Fruit fly (Drosophila melanogaster): ENCODE results near the gene eyg.

- TF ChIP-seq h (optimal IDR thresholded peaks at IDR 0.05) (no peak), insv (optimal IDR thresholded peaks at IDR 0.05) (no peak), psq (optimal IDR thresholded peaks at IDR 0.05) (no peak), Sin3A (optimal IDR thresholded peaks at IDR 0.05) (no peak)
Measured at dm6 chr3L:12471471-12471978, 3.7 kb upstream of the eyg start, which contains the start of gene CG10616.

All from Kc167 (cell line).